Worm (Caenorhabditis elegans): Measurements from ENCODE around the gene snb-7.

ce11 chrIV:12594574-12594973 lies 33.9 kb downstream of the snb-7 start:
- TF ChIP-seq nhr-237 (tag; optimal IDR thresholded peaks at IDR 0.05) (peak; percentile 18), mep-1 (tag; optimal IDR thresholded peaks at IDR 0.05) (peak; percentile 41)
